Worm (Caenorhabditis elegans): Measurements from ENCODE around the gene dnj-7.

The dnj-7 gene

ce11 chrX:7234723-7235203, 40.4 kb downstream of the dnj-7 start:
- TF ChIP-seq ham-2 (GFP tag; optimal IDR thresholded peaks at IDR 0.05) (no peak), ces-1 (GFP tag; optimal IDR thresholded peaks at IDR 0.05) (peak; percentile 81), nhr-2 (tag; optimal IDR thresholded peaks at IDR 0.05) (no peak), sptf-1 (tag; optimal IDR thresholded peaks at IDR 0.05) (no peak), flh-1 (GFP tag; optimal IDR thresholded peaks at IDR 0.05) (no peak), lsy-2 (tag; optimal IDR thresholded peaks at IDR 0.05) (no peak), cnd-1 (tag; optimal IDR thresholded peaks at IDR 0.05) (no peak), elt-1 (tag; optimal IDR thresholded peaks at IDR 0.05; ENCODE audit: borderline replicate concordance, insufficient read depth) (no peak), nhr-12 (tag; optimal IDR thresholded peaks at IDR 0.05) (no peak), snpc-4 (tag; optimal IDR thresholded peaks at IDR 0.05) (no peak), elt-3 (tag; optimal IDR thresholded peaks at IDR 0.05) (no peak), ztf-11 (tag; optimal IDR thresholded peaks at IDR 0.05) (no peak), pha-4 (tag; optimal IDR thresholded peaks at IDR 0.05) (no peak), tbx-8 (GFP tag; optimal IDR thresholded peaks at IDR 0.05) (no peak), hlh-1 (tag; optimal IDR thresholded peaks at IDR 0.05) (peak; percentile 27), bed-3 (GFP tag; optimal IDR thresholded peaks at IDR 0.05) (no peak), zip-8 (tag; optimal IDR thresholded peaks at IDR 0.05) (no peak), mep-1 (tag; optimal IDR thresholded peaks at IDR 0.05) (peak; percentile 13), drap-1 (GFP tag; optimal IDR thresholded peaks at IDR 0.05) (no peak), nhr-76 (tag; optimal IDR thresholded peaks at IDR 0.05) (no peak), blmp-1 (tag; optimal IDR thresholded peaks at IDR 0.05) (no peak), mab-5 (tag; optimal IDR thresholded peaks at IDR 0.05) (no peak), unc-39 (tag; optimal IDR thresholded peaks at IDR 0.05) (peak; percentile 45), unc-120 (tag; optimal IDR thresholded peaks at IDR 0.05; ENCODE audit: poor library complexity, severe bottlenecking) (peak; percentile 78), lin-32 (GFP tag; optimal IDR thresholded peaks at IDR 0.05) (no peak), nhr-28 (tag; optimal IDR thresholded peaks at IDR 0.05) (no peak), lin-13 (tag; optimal IDR thresholded peaks at IDR 0.05) (no peak), nhr-237 (tag; optimal IDR thresholded peaks at IDR 0.05) (no peak)

- TF ChIP-seq unc-120 (tag; optimal IDR thresholded peaks at IDR 0.05; ENCODE audit: poor library complexity, severe bottlenecking) (peak; percentile 87), hlh-1 (tag; optimal IDR thresholded peaks at IDR 0.05) (peak; percentile 93), lin-32 (GFP tag; optimal IDR thresholded peaks at IDR 0.05) (peak; percentile 24), ceh-39 (tag; optimal IDR thresholded peaks at IDR 0.05) (no peak), ces-1 (GFP tag; optimal IDR thresholded peaks at IDR 0.05) (no peak), cnd-1 (tag; optimal IDR thresholded peaks at IDR 0.05) (peak; percentile 90), unc-62 (GFP tag; optimal IDR thresholded peaks at IDR 0.05) (peak; percentile 50)
These were observed 42.4 kb downstream of the dnj-7 start for ce11 chrX:7236717-7237116.

ce11 chrX:7238562-7238961, 44.2 kb downstream of the dnj-7 start, which contains the start of gene F46H5.3:
TSS of gene F46H5.3 (minus strand) at chrX:7238662.
- TF ChIP-seq ceh-39 (tag; optimal IDR thresholded peaks at IDR 0.05): no peak
- TF ChIP-seq pha-4 (tag; optimal IDR thresholded peaks at IDR 0.05): no peak
- no peak for TF ChIP-seq nhr-237 (tag; optimal IDR thresholded peaks at IDR 0.05)
- TF ChIP-seq lsy-2 (tag; optimal IDR thresholded peaks at IDR 0.05): no peak
- no peak for TF ChIP-seq mls-2 (tag; optimal IDR thresholded peaks at IDR 0.05)
- TF ChIP-seq nhr-76 (tag; optimal IDR thresholded peaks at IDR 0.05): no peak
- no peak for TF ChIP-seq nhr-28 (tag; optimal IDR thresholded peaks at IDR 0.05)
- TF ChIP-seq hlh-1 (tag; optimal IDR thresholded peaks at IDR 0.05): no peak
- TF ChIP-seq blmp-1 (tag; optimal IDR thresholded peaks at IDR 0.05): no peak

- TF ChIP-seq ceh-39 (tag; optimal IDR thresholded peaks at IDR 0.05) (no peak), lin-32 (GFP tag; optimal IDR thresholded peaks at IDR 0.05) (no peak), nhr-2 (tag; optimal IDR thresholded peaks at IDR 0.05) (no peak), M03D4.4 (tag; optimal IDR thresholded peaks at IDR 0.05) (no peak), mab-5 (tag; optimal IDR thresholded peaks at IDR 0.05) (no peak), elt-3 (tag; optimal IDR thresholded peaks at IDR 0.05) (no peak), lin-13 (tag; optimal IDR thresholded peaks at IDR 0.05) (no peak), ceh-83 (GFP tag; optimal IDR thresholded peaks at IDR 0.05) (no peak), mls-2 (tag; optimal IDR thresholded peaks at IDR 0.05) (no peak), sem-2 (GFP tag; optimal IDR thresholded peaks at IDR 0.05) (no peak)
These were observed 47.8 kb downstream of the dnj-7 start for ce11 chrX:7242119-7242518.

All from whole organism, mixed stage, embryonic.